Worm (Caenorhabditis elegans) whole organism, late embryonic: ENCODE measurements around the gene srd-26.

Experiments used
- F13H6.1 ChIP-seq: sonication (generic microtip); optimal IDR thresholded peaks from 2 replicates; lab custom pipeline; 2016; ENCODE audit warnings: missing genetic modification characterization, missing compliant biosample characterization
- ahr-1 ChIP-seq: sonication (generic microtip); optimal IDR thresholded peaks from 2 replicates; lab custom pipeline; 2016; ENCODE audit warnings: missing genetic modification characterization, missing compliant biosample characterization
- ama-1 ChIP-seq: fragments of 150-350 bp; optimal IDR thresholded peaks from 2 replicates; lab custom pipeline; 2014
- ceh-48 ChIP-seq: sonication (generic microtip); optimal IDR thresholded peaks from 2 replicates; lab custom pipeline; 2016; ENCODE audit warnings: missing genetic modification characterization, inconsistent platforms, missing compliant biosample characterization
- eyg-1 ChIP-seq: sonication (generic microtip); optimal IDR thresholded peaks from 2 replicates; lab custom pipeline; 2016; ENCODE audit warnings: missing genotype, missing genetic modification characterization, missing compliant biosample characterization
- lin-11 ChIP-seq: fragments of 200-800 bp; sonication (Bioruptor generic); optimal IDR thresholded peaks from 2 replicates; lab custom pipeline; 2018; ENCODE audit warnings: mild to moderate bottlenecking, missing genetic modification characterization, missing compliant biosample characterization
- nfya-1 ChIP-seq: sonication (generic microtip); optimal IDR thresholded peaks from 2 replicates; lab custom pipeline; 2017; ENCODE audit warnings: missing genetic modification characterization, mild to moderate bottlenecking, missing compliant biosample characterization, antibody characterized with exemption, moderate library complexity
- nhr-232 ChIP-seq: sonication (generic microtip); optimal IDR thresholded peaks from 2 replicates; lab custom pipeline; 2016; ENCODE audit warnings: missing genetic modification characterization, missing compliant biosample characterization
- pha-2 ChIP-seq: sonication (generic microtip); optimal IDR thresholded peaks from 2 replicates; lab custom pipeline; 2017; ENCODE audit warnings: mild to moderate bottlenecking, missing genetic modification characterization, missing compliant biosample characterization
- pha-4 ChIP-seq: fragments of 150-350 bp; optimal IDR thresholded peaks from 2 replicates; lab custom pipeline; 2018; ENCODE audit warnings: missing biosample characterization, missing genetic modification reagents, missing genetic modification characterization
- pqm-1 ChIP-seq: sonication (generic microtip); optimal IDR thresholded peaks from 2 replicates; lab custom pipeline; 2016; ENCODE audit warnings: missing genetic modification characterization, missing compliant biosample characterization
- tbx-2 ChIP-seq: sonication (generic microtip); optimal IDR thresholded peaks from 2 replicates; lab custom pipeline; 2016; ENCODE audit warnings: missing genetic modification characterization, missing compliant biosample characterization

- TF ChIP-seq tbx-2 (tag; lab: Kevin White, UChicago) = peak; percentile 10
- peak; percentile 38 for TF ChIP-seq ceh-48 (tag; lab: Kevin White, UChicago)
- TF ChIP-seq nfya-1 (tag; lab: Kevin White, UChicago) = peak; percentile 4
- TF ChIP-seq lin-11 (tag; lab: Kevin White, UChicago) = no peak
- no peak for TF ChIP-seq F13H6.1
- TF ChIP-seq nhr-232 (tag; lab: Kevin White, UChicago) = no peak
- no peak for TF ChIP-seq pha-2
- TF ChIP-seq eyg-1 (tag; lab: Kevin White, UChicago) = no peak
- no peak for TF ChIP-seq pha-4
- TF ChIP-seq ahr-1 (tag; lab: Kevin White, UChicago) = no peak
- TF ChIP-seq pqm-1 (tag; lab: Kevin White, UChicago) = no peak
- no peak for TF ChIP-seq ama-1 (lab: Kevin White, UChicago)
Observed at ce11 chrV:14133002-14133763, 29.6 kb downstream of the srd-26 start.
